Worm (Caenorhabditis elegans): Measurements from ENCODE around the gene acp-4.

acp-4 gene

ce11 chrII:8450750-8451149 is 15.8 kb upstream of the acp-4 start:
- TF ChIP-seq bed-3 (GFP tag; optimal IDR thresholded peaks at IDR 0.05), result no peak
- TF ChIP-seq lsy-2 (tag; optimal IDR thresholded peaks at IDR 0.05), result no peak
- no peak for TF ChIP-seq nhr-237 (tag; optimal IDR thresholded peaks at IDR 0.05)
- no peak for TF ChIP-seq tbx-8 (GFP tag; optimal IDR thresholded peaks at IDR 0.05)
- no peak for TF ChIP-seq sem-2 (GFP tag; optimal IDR thresholded peaks at IDR 0.05)
- TF ChIP-seq blmp-1 (tag; optimal IDR thresholded peaks at IDR 0.05), result no peak
- TF ChIP-seq nhr-28 (tag; optimal IDR thresholded peaks at IDR 0.05), result no peak
- no peak for TF ChIP-seq mab-5 (tag; optimal IDR thresholded peaks at IDR 0.05)
- TF ChIP-seq ceh-83 (GFP tag; optimal IDR thresholded peaks at IDR 0.05), result no peak
- no peak for TF ChIP-seq snpc-4 (tag; optimal IDR thresholded peaks at IDR 0.05)
- no peak for TF ChIP-seq lin-32 (GFP tag; optimal IDR thresholded peaks at IDR 0.05)
- TF ChIP-seq ceh-39 (tag; optimal IDR thresholded peaks at IDR 0.05), result no peak
- no peak for TF ChIP-seq M03D4.4 (tag; optimal IDR thresholded peaks at IDR 0.05)
- TF ChIP-seq elt-3 (tag; optimal IDR thresholded peaks at IDR 0.05), result no peak
- TF ChIP-seq cnd-1 (tag; optimal IDR thresholded peaks at IDR 0.05), result no peak
- TF ChIP-seq nhr-2 (tag; optimal IDR thresholded peaks at IDR 0.05), result no peak
- no peak for TF ChIP-seq ceh-43 (GFP tag; optimal IDR thresholded peaks at IDR 0.05)
- TF ChIP-seq ces-1 (GFP tag; optimal IDR thresholded peaks at IDR 0.05), result no peak

DNA sequence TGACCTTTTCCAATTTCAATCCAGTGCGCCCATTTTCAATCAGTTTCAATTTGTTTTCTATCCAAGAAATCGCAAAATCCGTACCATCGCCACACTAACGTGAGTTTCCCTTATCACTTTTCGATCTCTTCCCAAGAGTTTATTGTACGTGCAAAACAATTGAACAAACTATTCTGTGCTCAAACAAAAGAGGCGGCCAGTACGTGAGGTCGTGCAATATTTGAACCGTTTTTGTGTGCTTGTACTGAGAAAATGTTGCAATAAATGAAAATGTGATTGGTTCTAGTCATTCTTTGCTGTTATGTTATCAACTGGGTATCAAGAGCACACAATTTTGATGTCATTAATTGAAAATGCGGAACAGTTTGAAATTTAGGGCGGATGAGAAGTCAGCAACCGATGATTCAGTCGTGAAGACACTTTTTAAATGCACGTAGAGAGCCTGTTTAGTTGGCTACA is 14.8 kb upstream of the acp-4 start, which contains the start of gene F22B5.4:
Gene F22B5.4 (plus strand): TSS at position 51 of the 459 bp plus-strand sequence.
- TF ChIP-seq drap-1 (GFP tag; optimal IDR thresholded peaks at IDR 0.05) (no peak), nhr-237 (tag; optimal IDR thresholded peaks at IDR 0.05) (no peak), flh-1 (GFP tag; optimal IDR thresholded peaks at IDR 0.05) (no peak), sptf-1 (tag; optimal IDR thresholded peaks at IDR 0.05) (no peak), snpc-4 (tag; optimal IDR thresholded peaks at IDR 0.05) (no peak), nhr-2 (tag; optimal IDR thresholded peaks at IDR 0.05) (no peak), mep-1 (tag; optimal IDR thresholded peaks at IDR 0.05) (no peak), ceh-39 (tag; optimal IDR thresholded peaks at IDR 0.05) (no peak), bed-3 (GFP tag; optimal IDR thresholded peaks at IDR 0.05) (no peak), ztf-11 (tag; optimal IDR thresholded peaks at IDR 0.05) (no peak), mab-5 (tag; optimal IDR thresholded peaks at IDR 0.05) (no peak), elt-3 (tag; optimal IDR thresholded peaks at IDR 0.05) (no peak), tbx-8 (GFP tag; optimal IDR thresholded peaks at IDR 0.05) (no peak)

ce11 chrII:8446731-8447130 is 11.8 kb upstream of the acp-4 start, which contains the start of gene cut-3:
cut-3 (minus strand) TSS chrII:8446831.
- TF ChIP-seq zip-8 (tag; optimal IDR thresholded peaks at IDR 0.05) (no peak), nhr-12 (tag; optimal IDR thresholded peaks at IDR 0.05) (no peak), lsy-2 (tag; optimal IDR thresholded peaks at IDR 0.05) (no peak), flh-1 (GFP tag; optimal IDR thresholded peaks at IDR 0.05) (no peak), snpc-4 (tag; optimal IDR thresholded peaks at IDR 0.05) (no peak), unc-39 (tag; optimal IDR thresholded peaks at IDR 0.05) (no peak), ceh-83 (GFP tag; optimal IDR thresholded peaks at IDR 0.05) (no peak), M03D4.4 (tag; optimal IDR thresholded peaks at IDR 0.05) (no peak), ceh-39 (tag; optimal IDR thresholded peaks at IDR 0.05) (no peak), mab-5 (tag; optimal IDR thresholded peaks at IDR 0.05) (no peak), sem-2 (GFP tag; optimal IDR thresholded peaks at IDR 0.05) (no peak), nhr-28 (tag; optimal IDR thresholded peaks at IDR 0.05) (no peak), lin-13 (tag; optimal IDR thresholded peaks at IDR 0.05) (no peak)

ce11 chrII:8444007-8444406 is 9.1 kb upstream of the acp-4 start, which contains the start of gene evl-20:
evl-20 (plus strand) TSS chrII:8444307.
- TF ChIP-seq nhr-12 (tag; optimal IDR thresholded peaks at IDR 0.05) (no peak), hlh-1 (tag; optimal IDR thresholded peaks at IDR 0.05) (no peak), drap-1 (GFP tag; optimal IDR thresholded peaks at IDR 0.05) (no peak), M03D4.4 (tag; optimal IDR thresholded peaks at IDR 0.05) (no peak), unc-62 (GFP tag; optimal IDR thresholded peaks at IDR 0.05) (no peak), elt-3 (tag; optimal IDR thresholded peaks at IDR 0.05) (no peak), unc-39 (tag; optimal IDR thresholded peaks at IDR 0.05) (no peak), nhr-28 (tag; optimal IDR thresholded peaks at IDR 0.05) (no peak), blmp-1 (tag; optimal IDR thresholded peaks at IDR 0.05) (no peak), bed-3 (GFP tag; optimal IDR thresholded peaks at IDR 0.05) (no peak), elt-1 (tag; optimal IDR thresholded peaks at IDR 0.05; ENCODE audit: borderline replicate concordance, insufficient read depth) (no peak), ham-2 (GFP tag; optimal IDR thresholded peaks at IDR 0.05) (no peak), mab-5 (tag; optimal IDR thresholded peaks at IDR 0.05) (no peak), ceh-43 (GFP tag; optimal IDR thresholded peaks at IDR 0.05) (no peak), ces-1 (GFP tag; optimal IDR thresholded peaks at IDR 0.05) (no peak), lin-13 (tag; optimal IDR thresholded peaks at IDR 0.05) (no peak), pha-4 (tag; optimal IDR thresholded peaks at IDR 0.05) (no peak), ceh-83 (GFP tag; optimal IDR thresholded peaks at IDR 0.05) (no peak), zip-8 (tag; optimal IDR thresholded peaks at IDR 0.05) (no peak)

Measured in whole organism, mixed stage, embryonic.